Fruit fly (Drosophila melanogaster): ENCODE results near the gene CG11714.

The CG11714 gene

dm6 chr3L:11554338-11554737 lies 31.8 kb upstream of the CG11714 start (continued):
- TF ChIP-seq CG10543 (GFP tag; optimal IDR thresholded peaks at IDR 0.05), result no peak
- peak; percentile 81 for TF ChIP-seq CG6689 (GFP tag; IDR thresholded peaks at IDR 0.05)
- no peak for TF ChIP-seq cas (GFP tag; IDR thresholded peaks at IDR 0.05)
- peak; percentile 58 for TF ChIP-seq Kr (GFP tag; optimal IDR thresholded peaks at IDR 0.05)
- TF ChIP-seq CG3281 (GFP tag; optimal IDR thresholded peaks at IDR 0.05), result peak; percentile 50
- peak; percentile 56 for TF ChIP-seq CG5180 (GFP tag; optimal IDR thresholded peaks at IDR 0.05)
- TF ChIP-seq sna (GFP tag; IDR thresholded peaks at IDR 0.05; ENCODE audit: partially characterized antibody), result no peak
- peak; percentile 68 for TF ChIP-seq Atf-2 (GFP tag; optimal IDR thresholded peaks at IDR 0.05)
- TF ChIP-seq so (GFP tag; IDR thresholded peaks at IDR 0.05), result 0 out of 3 replicates have a peak, but pooled peaks have one; percentile 23
- peak; percentile 65 for TF ChIP-seq CG7745 (tag; optimal IDR thresholded peaks at IDR 0.05)
- no peak for TF ChIP-seq hbn (GFP tag; IDR thresholded peaks at IDR 0.05; ENCODE audit: partially characterized antibody)
- TF ChIP-seq bbx (GFP tag; IDR thresholded peaks at IDR 0.05; ENCODE audit: partially characterized antibody), result no peak
- no peak for TF ChIP-seq CkIIα-i1 (GFP tag; IDR thresholded peaks at IDR 0.05)
- peak; percentile 70 for TF ChIP-seq CG15269 (tag; optimal IDR thresholded peaks at IDR 0.05)
- TF ChIP-seq CG4424 (GFP tag; optimal IDR thresholded peaks at IDR 0.05), result peak; percentile 80
- peak; percentile 49; the same call in 1 of the 2 replicates for TF ChIP-seq CG7372 (GFP tag; IDR thresholded peaks at IDR 0.05)
- peak; percentile 55 for TF ChIP-seq CG12744 (GFP tag; optimal IDR thresholded peaks at IDR 0.05)
- peak; percentile 80 for TF ChIP-seq CG18764 (GFP tag; optimal IDR thresholded peaks at IDR 0.05)
- peak; percentile 6 for TF ChIP-seq YL-1 (GFP tag; optimal IDR thresholded peaks at IDR 0.05)
- peak; percentile 85 for TF ChIP-seq tin (GFP tag; optimal IDR thresholded peaks at IDR 0.05)
- TF ChIP-seq scrt (GFP tag; optimal IDR thresholded peaks at IDR 0.05), result peak; percentile 50
- TF ChIP-seq ash1 (GFP tag; optimal IDR thresholded peaks at IDR 0.05), result no peak
- TF ChIP-seq eve (GFP tag; optimal IDR thresholded peaks at IDR 0.05), result peak in 1 of 2 experiments; percentile 87
- no peak for TF ChIP-seq exex (tag; optimal IDR thresholded peaks at IDR 0.05)
- TF ChIP-seq CG4820 (GFP tag; optimal IDR thresholded peaks at IDR 0.05), result peak; percentile 89
- peak; percentile 82 for TF ChIP-seq CG13775 (GFP tag; optimal IDR thresholded peaks at IDR 0.05)
- peak; percentile 72 for TF ChIP-seq lmd (GFP tag; IDR thresholded peaks at IDR 0.05)
- peak; percentile 94 for TF ChIP-seq CG33557 (GFP tag; optimal IDR thresholded peaks at IDR 0.05)
- no peak for TF ChIP-seq HmgD (GFP tag; optimal IDR thresholded peaks at IDR 0.05)
- TF ChIP-seq jing (GFP tag; optimal IDR thresholded peaks at IDR 0.05), result peak; percentile 72
- peak; percentile 42 for TF ChIP-seq CG8281 (tag; optimal IDR thresholded peaks at IDR 0.05)
- peak; percentile 40; the same call in 1 of the 2 replicates for TF ChIP-seq E2f2 (GFP tag; IDR thresholded peaks at IDR 0.05)
- TF ChIP-seq trem (tag; optimal IDR thresholded peaks at IDR 0.05), result peak; percentile 93
- no peak for TF ChIP-seq CG13296 (GFP tag; optimal IDR thresholded peaks at IDR 0.05)
- peak; percentile 64 for TF ChIP-seq CG10565 (GFP tag; optimal IDR thresholded peaks at IDR 0.05)
- TF ChIP-seq Hand (GFP tag; optimal IDR thresholded peaks at IDR 0.05), result no peak
- peak; percentile 97 for TF ChIP-seq CG31441 (GFP tag; IDR thresholded peaks at IDR 0.05)
- peak; percentile 51 for TF ChIP-seq HLH54F (GFP tag; optimal IDR thresholded peaks at IDR 0.05)
- TF ChIP-seq CG1792 (GFP tag; optimal IDR thresholded peaks at IDR 0.05), result no peak
- TF ChIP-seq cato (GFP tag; optimal IDR thresholded peaks at IDR 0.05; ENCODE audit: borderline replicate concordance), result peak; percentile 63
- peak; percentile 83 for TF ChIP-seq CG13424 (tag; optimal IDR thresholded peaks at IDR 0.05)
- peak; percentile 96 for TF ChIP-seq CG2712 (tag; optimal IDR thresholded peaks at IDR 0.05)
- TF ChIP-seq CG9797 (GFP tag; optimal IDR thresholded peaks at IDR 0.05), result peak; percentile 12
- no peak for TF ChIP-seq Dref (GFP tag; IDR thresholded peaks at IDR 0.05)
- TF ChIP-seq Nf-YA (GFP tag; IDR thresholded peaks at IDR 0.05), result 0 out of 2 replicates have a peak, but pooled peaks have one; percentile 40
- peak; percentile 60 for TF ChIP-seq Ada2b (GFP tag; IDR thresholded peaks at IDR 0.05)
- no peak; the same call in 1 of the 2 replicates for TF ChIP-seq Ravus (GFP tag; IDR thresholded peaks at IDR 0.05)
- no peak for TF ChIP-seq tna (GFP tag; IDR thresholded peaks at IDR 0.05; ENCODE audit: partially characterized antibody)
- peak; percentile 79 for TF ChIP-seq ranshi (GFP tag; IDR thresholded peaks at IDR 0.05)
- TF ChIP-seq amos (GFP tag; IDR thresholded peaks at IDR 0.05; ENCODE audit: partially characterized antibody), result no peak
